Worm (Caenorhabditis elegans): ENCODE results near the gene dyf-4.
A peak's percentile ranks its signal among the peaks of the same experiment; 100 is the strongest.

DNA sequence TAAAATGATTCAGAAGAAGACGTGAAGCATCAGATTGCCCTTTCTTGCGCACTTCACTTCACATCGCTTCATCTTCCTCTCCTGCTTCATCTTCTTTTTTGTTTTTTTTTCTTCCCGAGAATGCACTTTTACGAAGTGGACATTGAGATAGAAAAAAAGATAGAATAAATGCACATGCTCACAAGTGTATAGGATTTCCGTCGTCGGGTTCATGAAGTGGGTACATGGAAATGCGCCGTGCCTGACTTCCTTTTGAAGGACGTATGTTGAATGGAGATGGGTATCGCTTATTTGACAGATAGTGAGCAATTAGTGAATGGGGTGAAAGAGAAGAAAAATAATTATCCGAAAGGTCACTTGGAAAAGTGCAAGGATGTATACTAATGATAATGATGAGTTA, 4.6 kb upstream of the dyf-4 start:
- TF ChIP-seq ceh-62 (tag; optimal IDR thresholded peaks at IDR 0.05), result no peak
- TF ChIP-seq ctbp-1 (GFP tag; IDR thresholded peaks at IDR 0.05), result peak; percentile 67
- no peak for TF ChIP-seq fkh-10 (GFP tag; optimal IDR thresholded peaks at IDR 0.05)
- no peak for TF ChIP-seq dve-1 (tag; optimal IDR thresholded peaks at IDR 0.05; ENCODE audit: insufficient read depth)
- TF ChIP-seq dpl-1 (GFP tag; optimal IDR thresholded peaks at IDR 0.05), result no peak
- peak; percentile 9 for TF ChIP-seq nhr-48 (tag; optimal IDR thresholded peaks at IDR 0.05)
- TF ChIP-seq ceh-28 (tag; optimal IDR thresholded peaks at IDR 0.05), result no peak
- no peak for TF ChIP-seq spr-3 (GFP tag; optimal IDR thresholded peaks at IDR 0.05)
- TF ChIP-seq lsy-2 (tag; optimal IDR thresholded peaks at IDR 0.05), result peak; percentile 19 to 31
- TF ChIP-seq unc-39 (tag; optimal IDR thresholded peaks at IDR 0.05), result no peak
- TF ChIP-seq zip-11 (GFP tag; IDR thresholded peaks at IDR 0.05), result no peak
